Worm (Caenorhabditis elegans): ENCODE results near the gene Y26G10.5.

Gene Y26G10.5

ce11 chrV:17655205-17655604, 45.4 kb downstream of the Y26G10.5 start:
- no peak for TF ChIP-seq nhr-84 (tag; optimal IDR thresholded peaks at IDR 0.05)
- TF ChIP-seq unc-62 (GFP tag; optimal IDR thresholded peaks at IDR 0.05) = no peak
- no peak for TF ChIP-seq aha-1 (tag; optimal IDR thresholded peaks at IDR 0.05)
- TF ChIP-seq zag-1 (tag; optimal IDR thresholded peaks at IDR 0.05) = no peak
- no peak for TF ChIP-seq nhr-71 (tag; optimal IDR thresholded peaks at IDR 0.05)
- no peak for TF ChIP-seq lsy-2 (tag; optimal IDR thresholded peaks at IDR 0.05)
- no peak for TF ChIP-seq hpl-2 (GFP tag; optimal IDR thresholded peaks at IDR 0.05)
- TF ChIP-seq ceh-63 (GFP tag; optimal IDR thresholded peaks at IDR 0.05) = no peak
- no peak for TF ChIP-seq lin-13 (GFP tag; optimal IDR thresholded peaks at IDR 0.05)
- TF ChIP-seq xbp-1 (tag; optimal IDR thresholded peaks at IDR 0.05) = no peak
- TF ChIP-seq egl-13 (tag; optimal IDR thresholded peaks at IDR 0.05) = no peak
- no peak for TF ChIP-seq unc-30 (tag; optimal IDR thresholded peaks at IDR 0.05)
- no peak for TF ChIP-seq ceh-82 (tag; optimal IDR thresholded peaks at IDR 0.05)
- no peak for TF ChIP-seq vab-15 (tag; optimal IDR thresholded peaks at IDR 0.05)
- TF ChIP-seq sup-37 (GFP tag; optimal IDR thresholded peaks at IDR 0.05) = no peak

- TF ChIP-seq nhr-28 (tag; optimal IDR thresholded peaks at IDR 0.05) = no peak
- TF ChIP-seq unc-130 (tag; optimal IDR thresholded peaks at IDR 0.05) = no peak
- TF ChIP-seq ceh-82 (tag; optimal IDR thresholded peaks at IDR 0.05) = no peak
- TF ChIP-seq nhr-11 (tag; optimal IDR thresholded peaks at IDR 0.05) = no peak
- no peak for TF ChIP-seq nhr-76 (tag; optimal IDR thresholded peaks at IDR 0.05)
- no peak for TF ChIP-seq ztf-4 (tag; optimal IDR thresholded peaks at IDR 0.05)
- TF ChIP-seq pax-3 (tag; optimal IDR thresholded peaks at IDR 0.05) = no peak
- no peak for TF ChIP-seq efl-1 (optimal IDR thresholded peaks at IDR 0.05)
- no peak for TF ChIP-seq efl-1 (GFP tag; optimal IDR thresholded peaks at IDR 0.05 in 1 of 2)
- no peak for TF ChIP-seq fkh-8 (tag; optimal IDR thresholded peaks at IDR 0.05)
- no peak for TF ChIP-seq rnt-1 (tag; optimal IDR thresholded peaks at IDR 0.05)
These were observed 50.2 kb downstream of the Y26G10.5 start, which contains the start of gene fbxa-192 for ce11 chrV:17650427-17650826. TSS of gene fbxa-192 (minus strand) at chrV:17650527.

Measured in whole organism, L1 larva.